Worm (Caenorhabditis elegans): ENCODE data around the gene str-260.

Gene str-260

ce11 chrV:3578813-3579212 lies 51.8 kb downstream of the str-260 start, which contains the start of gene pygl-1 (continued):
- no peak for TF ChIP-seq lin-40 (tag; optimal IDR thresholded peaks at IDR 0.05)
- peak; percentile 95 for TF ChIP-seq Y95B8A.8 (GFP tag; IDR thresholded peaks at IDR 0.05)
- TF ChIP-seq hlh-26 (GFP tag; conservative IDR thresholded peaks at IDR 0.05) = no peak
- no peak for TF ChIP-seq cebp-1 (GFP tag; IDR thresholded peaks at IDR 0.05)
- TF ChIP-seq cebp-1 (tag; optimal IDR thresholded peaks at IDR 0.05) = no peak
- TF ChIP-seq tbx-9 (tag; optimal IDR thresholded peaks at IDR 0.05; ENCODE audit: borderline replicate concordance) = no peak
- peak; percentile 71 for TF ChIP-seq hrde-1 (tag; optimal IDR thresholded peaks at IDR 0.05; ENCODE audit: borderline replicate concordance)
- no peak for TF ChIP-seq ztf-22 (GFP tag; optimal IDR thresholded peaks at IDR 0.05)
- TF ChIP-seq Y53G8AR.9 (GFP tag; conservative IDR thresholded peaks at IDR 0.05) = peak; percentile 64
- peak; percentile 73 for TF ChIP-seq mcd-1 (GFP tag; IDR thresholded peaks at IDR 0.05)
- TF ChIP-seq zfh-2 (GFP tag; conservative IDR thresholded peaks at IDR 0.05) = no peak
- peak; percentile 94 for TF ChIP-seq lin-54 (GFP tag; optimal IDR thresholded peaks at IDR 0.05)
- TF ChIP-seq somi-1 (GFP tag; optimal IDR thresholded peaks at IDR 0.05) = no peak
- peak; percentile 61 for TF ChIP-seq F49E8.2 (tag; optimal IDR thresholded peaks at IDR 0.05; ENCODE audit: insufficient read depth)
- no peak for TF ChIP-seq ztf-6 (GFP tag; IDR thresholded peaks at IDR 0.05)
- no peak for TF ChIP-seq F57A8.1 (GFP tag; optimal IDR thresholded peaks at IDR 0.05)
- no peak for TF ChIP-seq let-607 (tag; optimal IDR thresholded peaks at IDR 0.05)
- peak; percentile 90 for TF ChIP-seq madf-3 (GFP tag; IDR thresholded peaks at IDR 0.05)
- no peak for TF ChIP-seq K11D2.4 (GFP tag; IDR thresholded peaks at IDR 0.05)
- no peak for TF ChIP-seq ccch-3 (GFP tag; optimal IDR thresholded peaks at IDR 0.05)
- TF ChIP-seq repo-1 (tag; optimal IDR thresholded peaks at IDR 0.05) = no peak
- TF ChIP-seq ceh-91 (GFP tag; IDR thresholded peaks at IDR 0.05) = peak; percentile 99
- TF ChIP-seq B0336.3 (GFP tag; IDR thresholded peaks at IDR 0.05) = peak; percentile 84
- no peak for TF ChIP-seq nfya-2 (GFP tag; IDR thresholded peaks at IDR 0.05)
- no peak for TF ChIP-seq rec-8 (tag; optimal IDR thresholded peaks at IDR 0.05)
- peak; percentile 27 for TF ChIP-seq snpc-4 (GFP tag; optimal IDR thresholded peaks at IDR 0.05)
- peak in 2 of 4 experiments; percentile 35 to 65 for TF ChIP-seq snpc-4 (tag; optimal IDR thresholded peaks at IDR 0.05)
- TF ChIP-seq pbrm-1 (GFP tag; IDR thresholded peaks at IDR 0.05) = peak; percentile 74; the same call in 1 of the 2 replicates
- no peak for TF ChIP-seq B0261.1 (tag; optimal IDR thresholded peaks at IDR 0.05)
- TF ChIP-seq rcor-1 (GFP tag; IDR thresholded peaks at IDR 0.05) = peak; percentile 90
- TF ChIP-seq unc-62 (GFP tag; optimal IDR thresholded peaks at IDR 0.05) = no peak
- TF ChIP-seq fkh-3 (tag; optimal IDR thresholded peaks at IDR 0.05) = no peak
- TF ChIP-seq ekl-4 (GFP tag; IDR thresholded peaks at IDR 0.05) = peak; percentile 62; the same call in 1 of the 2 replicates
- TF ChIP-seq B0019.2 (GFP tag; conservative IDR thresholded peaks at IDR 0.05) = peak; percentile 96
- TF ChIP-seq bed-1 (GFP tag; IDR thresholded peaks at IDR 0.05) = no peak
- peak; percentile 84 for TF ChIP-seq attf-3 (GFP tag; conservative IDR thresholded peaks at IDR 0.05)
- no peak for TF ChIP-seq nfyb-1 (GFP tag; IDR thresholded peaks at IDR 0.05)
- TF ChIP-seq lin-35 (GFP tag; optimal IDR thresholded peaks at IDR 0.05) = peak in 2 of 3 experiments; percentile 35 to 90
- peak; percentile 84 for TF ChIP-seq Y79H2A.3 (GFP tag; conservative IDR thresholded peaks at IDR 0.05)
- TF ChIP-seq nhr-80 (tag; optimal IDR thresholded peaks at IDR 0.05) = no peak
- no peak for TF ChIP-seq ets-4 (GFP tag; optimal IDR thresholded peaks at IDR 0.05)
- TF ChIP-seq lin-26 (GFP tag; IDR thresholded peaks at IDR 0.05) = no peak
- no peak for TF ChIP-seq let-526 (GFP tag; IDR thresholded peaks at IDR 0.05)
- no peak for TF ChIP-seq F55B11.4 (tag; optimal IDR thresholded peaks at IDR 0.05; ENCODE audit: borderline replicate concordance, insufficient read depth)
- no peak for TF ChIP-seq pha-4 (tag; optimal IDR thresholded peaks at IDR 0.05)
- peak; percentile 63 for TF ChIP-seq snpc-1.1 (tag; optimal IDR thresholded peaks at IDR 0.05; ENCODE audit: insufficient read depth)
- TF ChIP-seq cebp-2 (GFP tag; IDR thresholded peaks at IDR 0.05) = no peak
- no peak for TF ChIP-seq ceh-27 (GFP tag; optimal IDR thresholded peaks at IDR 0.05)
